Worm (Caenorhabditis elegans) whole organism, mixed stage, embryonic: ENCODE measurements around the gene trpp-9.

Source experiments
- bed-3 ChIP-seq: fragments of 200-800 bp; sonication (Bioruptor generic); optimal IDR thresholded peaks from 3 replicates; lab custom pipeline; 2018; ENCODE audit warnings: mild to moderate bottlenecking, missing genetic modification characterization, moderate library complexity, missing compliant biosample characterization
- blmp-1 ChIP-seq: fragments of 150-350 bp; optimal IDR thresholded peaks from 2 replicates; lab custom pipeline; 2014; ENCODE audit warnings: missing biosample characterization, missing genetic modification characterization
- ceh-39 ChIP-seq: fragments of 150-350 bp; optimal IDR thresholded peaks from 2 replicates; lab custom pipeline; 2014; ENCODE audit warnings: missing biosample characterization, missing genetic modification characterization
- ces-1 ChIP-seq: fragments of 150-350 bp; optimal IDR thresholded peaks from 2 replicates; lab custom pipeline; 2014; ENCODE audit warnings: missing biosample characterization, missing genetic modification reagents, missing genetic modification characterization
- elt-3 ChIP-seq: fragments of 150-350 bp; optimal IDR thresholded peaks from 2 replicates; lab custom pipeline; 2014; ENCODE audit warnings: missing biosample characterization, missing genetic modification characterization
- lsy-2 ChIP-seq: fragments of 150-350 bp; optimal IDR thresholded peaks from 2 replicates; lab custom pipeline; 2014; ENCODE audit warnings: missing biosample characterization, missing genetic modification characterization
- mab-5 ChIP-seq: fragments of 150-350 bp; optimal IDR thresholded peaks from 2 replicates; lab custom pipeline; 2014; ENCODE audit warnings: missing biosample characterization, missing genetic modification characterization
- nhr-2 ChIP-seq: fragments of 150-350 bp; optimal IDR thresholded peaks from 2 replicates; lab custom pipeline; 2014; ENCODE audit warnings: missing biosample characterization, missing genetic modification characterization
- nhr-237 ChIP-seq: fragments of 150-350 bp; optimal IDR thresholded peaks from 2 replicates; lab custom pipeline; 2014; ENCODE audit warnings: missing biosample characterization, missing genetic modification characterization
- pha-4 ChIP-seq: fragments of 150-350 bp; optimal IDR thresholded peaks from 2 replicates; lab custom pipeline; 2018; ENCODE audit warnings: missing biosample characterization, missing genetic modification reagents, missing genetic modification characterization
- snpc-4 ChIP-seq: fragments of 150-350 bp; optimal IDR thresholded peaks from 2 replicates; lab custom pipeline; 2014; ENCODE audit warnings: missing biosample characterization, missing genetic modification characterization
- unc-62 ChIP-seq: fragments of 150-350 bp; optimal IDR thresholded peaks from 2 replicates; lab custom pipeline; 2014; ENCODE audit warnings: missing biosample characterization, missing genetic modification reagents, missing genetic modification characterization
- ztf-11 ChIP-seq: fragments of 150-350 bp; optimal IDR thresholded peaks from 2 replicates; lab custom pipeline; 2014; ENCODE audit warnings: missing biosample characterization, missing genetic modification characterization

DNA sequence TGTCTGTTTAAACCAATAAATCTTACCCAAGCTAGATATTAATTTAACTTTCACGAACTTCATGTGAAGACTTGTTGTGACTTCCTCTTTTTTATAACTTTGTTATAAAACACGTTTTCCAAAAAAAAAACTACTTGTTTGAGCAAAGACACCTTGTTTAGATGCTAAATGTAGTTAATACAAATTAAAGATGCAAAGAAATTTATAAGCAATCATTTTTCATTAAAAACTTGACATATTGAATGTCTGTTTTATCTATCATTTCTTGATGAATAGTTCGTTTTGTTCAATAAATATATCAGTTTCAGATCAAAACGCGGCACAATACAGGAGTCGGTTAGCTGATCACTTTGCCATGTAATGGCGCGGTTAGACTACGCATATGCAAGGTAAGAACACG, 8.5 kb downstream of the trpp-9 start, which contains the start of gene frm-3:
- TF ChIP-seq ces-1 (GFP tag; lab: Kevin White, UChicago), result no peak
- TF ChIP-seq blmp-1 (tag; lab: Kevin White, UChicago), result no peak
- no peak for TF ChIP-seq lsy-2 (tag; lab: Kevin White, UChicago)
- TF ChIP-seq snpc-4 (tag; lab: Kevin White, UChicago), result no peak
- no peak for TF ChIP-seq unc-62
- no peak for TF ChIP-seq ceh-39 (tag; lab: Kevin White, UChicago)
- no peak for TF ChIP-seq pha-4 (tag; lab: Kevin White, UChicago)
- no peak for TF ChIP-seq mab-5 (tag; lab: Kevin White, UChicago)
- no peak for TF ChIP-seq elt-3 (tag; lab: Kevin White, UChicago)
- no peak for TF ChIP-seq nhr-237 (tag; lab: Kevin White, UChicago)
- TF ChIP-seq bed-3 (GFP tag; lab: Kevin White, UChicago), result no peak
- TF ChIP-seq ztf-11 (tag; lab: Kevin White, UChicago), result no peak
- no peak for TF ChIP-seq nhr-2 (tag; lab: Kevin White, UChicago)
